Worm (Caenorhabditis elegans) whole organism, midembryonic: ENCODE data around the gene F20D6.1.

Experiments
- T22C8.4 ChIP-seq: fragments of 200-800 bp; sonication (Bioruptor generic); IDR thresholded peaks from 2 replicates; pipeline ENCODE4 v1.3.6; 2022; ENCODE audit warnings: missing genetic modification characterization, missing compliant biosample characterization
- flt-1 ChIP-seq: fragments of 200-800 bp; sonication (Bioruptor generic); IDR thresholded peaks from 2 replicates; pipeline ENCODE4 v1.3.6; 2022; ENCODE audit warnings: missing genetic modification characterization, missing compliant biosample characterization
- med-1 ChIP-seq: sonication (generic microtip); optimal IDR thresholded peaks from 2 replicates; lab custom pipeline; 2017; ENCODE audit warnings: missing genetic modification characterization, mild to moderate bottlenecking, missing compliant biosample characterization, antibody characterized with exemption, missing genetic modification reagents; ENCODE audit not compliant: insufficient read depth
- ztf-23 ChIP-seq: fragments of 200-800 bp; sonication (Bioruptor generic); IDR thresholded peaks from 2 replicates; pipeline ENCODE4 v1.3.6; 2022; ENCODE audit warnings: missing genetic modification reagents, missing genetic modification characterization, missing compliant biosample characterization
- ztf-29 ChIP-seq: fragments of 200-800 bp; sonication (Bioruptor generic); IDR thresholded peaks from 2 replicates; pipeline ENCODE4 v1.3.6; 2022; ENCODE audit warnings: missing genetic modification reagents, missing genetic modification characterization, missing compliant biosample characterization

DNA sequence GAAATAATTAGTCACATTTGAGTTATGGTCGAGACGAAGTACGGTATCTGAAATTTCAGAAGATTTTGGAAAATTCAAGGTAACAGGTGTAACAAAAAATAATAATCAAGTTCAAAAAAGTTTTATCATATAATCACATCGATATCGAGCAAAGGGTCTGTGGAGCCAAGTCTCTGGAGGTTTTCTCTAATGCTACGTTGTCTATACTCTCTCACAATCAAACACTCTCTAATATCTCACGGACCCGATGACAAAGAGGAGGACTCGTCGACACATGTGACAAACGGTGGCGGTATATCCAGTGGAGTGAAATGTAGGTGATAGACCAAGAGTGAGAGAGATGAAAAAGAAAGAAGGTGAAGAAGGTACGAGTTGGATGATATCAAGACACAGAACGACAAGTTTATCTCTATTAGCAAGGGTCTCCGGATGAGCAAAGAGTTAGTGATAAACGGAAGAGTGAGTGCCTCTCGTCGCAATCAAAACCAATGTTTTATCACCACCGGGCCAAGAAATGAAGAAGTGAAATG lies 5.4 kb downstream of the F20D6.1 start, which contains the start of gene F20D6.10:
- TF ChIP-seq flt-1 (GFP tag; lab: Robert Waterston, UW) (no peak), med-1 (GFP tag; lab: Kevin White, UChicago) (no peak), ztf-29 (no peak), T22C8.4 (GFP tag; lab: Robert Waterston, UW) (no peak), ztf-23 (GFP tag; lab: Robert Waterston, UW) (no peak)
